Fruit fly (Drosophila melanogaster) whole organism, embryonic: ENCODE results near the gene CG14357.

Source experiments
- C15 ChIP-seq: fragments of 200-800 bp; sonication (Bioruptor generic); IDR thresholded peaks from 3 replicates; pipeline ENCODE4 v1.3.6; 2022; ENCODE audit warnings: missing biosample characterization, missing genetic modification characterization
- CG10321 ChIP-seq: fragments of 200-800 bp; sonication (Bioruptor generic); IDR thresholded peaks from 2 replicates; pipeline ENCODE4 v1.3.6; 2022; ENCODE audit warnings: missing biosample characterization, missing genetic modification characterization
- CG11695 ChIP-seq: fragments of 200-800 bp; sonication (Bioruptor generic); IDR thresholded peaks from 3 replicates; pipeline ENCODE4 v1.3.6; 2022; ENCODE audit warnings: missing biosample characterization, missing genetic modification characterization
- CG13775 ChIP-seq: fragments of 200-800 bp; sonication (Bioruptor generic); optimal IDR thresholded peaks from 3 replicates; lab custom pipeline; 2017; ENCODE audit warnings: missing biosample characterization, mild to moderate bottlenecking, missing genetic modification characterization
- CG14014 ChIP-seq: fragments of 200-800 bp; sonication (Bioruptor generic); IDR thresholded peaks from 2 replicates; pipeline ENCODE4 v1.3.6; 2022; ENCODE audit warnings: missing biosample characterization, missing genetic modification characterization
- CG17912 ChIP-seq: fragments of 200-800 bp; sonication (Bioruptor generic); optimal IDR thresholded peaks from 2 replicates; lab custom pipeline; 2018; ENCODE audit warnings: missing biosample characterization, mild to moderate bottlenecking, missing genetic modification characterization
- CG18599 ChIP-seq: fragments of 200-800 bp; sonication (Bioruptor generic); optimal IDR thresholded peaks from 3 replicates; lab custom pipeline; 2017; ENCODE audit warnings: missing biosample characterization, missing genetic modification characterization, mild to moderate bottlenecking, moderate library complexity, missing genetic modification reagents
- CG2712 ChIP-seq: fragments of 200-800 bp; optimal IDR thresholded peaks from 3 replicates; lab custom pipeline; 2019; ENCODE audit warnings: missing biosample characterization, mild to moderate bottlenecking, missing genetic modification characterization, moderate library complexity
- CG32767 ChIP-seq: fragments of 200-800 bp; sonication (Bioruptor generic); IDR thresholded peaks from 2 replicates; pipeline ENCODE4 v1.3.6; 2022; ENCODE audit warnings: missing biosample characterization, missing genetic modification characterization
- CG34224 ChIP-seq: fragments of 200-800 bp; sonication (Bioruptor generic); IDR thresholded peaks from 3 replicates; pipeline ENCODE4 v1.3.6; 2022; ENCODE audit warnings: missing biosample characterization, missing genetic modification characterization; ENCODE audit not compliant: partially characterized antibody
- CG3726 ChIP-seq: fragments of 200-800 bp; sonication (Bioruptor generic); IDR thresholded peaks from 3 replicates; pipeline ENCODE4, ENCODE4 v1.3.6; 2022; ENCODE audit warnings: missing biosample characterization, missing genetic modification characterization
- CG3847 ChIP-seq: fragments of 200-800 bp; sonication (Bioruptor generic); IDR thresholded peaks from 2 replicates; pipeline ENCODE4 v1.3.6; 2022; ENCODE audit warnings: missing biosample characterization, missing genetic modification characterization
- CG4282 ChIP-seq: fragments of 200-800 bp; sonication (Bioruptor generic); optimal IDR thresholded peaks from 2 replicates; lab custom pipeline; 2016; ENCODE audit warnings: missing biosample characterization, missing genetic modification characterization
- CG4360 ChIP-seq: fragments of 200-800 bp; sonication (Bioruptor generic); IDR thresholded peaks from 2 replicates; pipeline ENCODE4 v1.3.6; 2022; ENCODE audit warnings: missing biosample characterization, missing genetic modification characterization
- CG4404 ChIP-seq: fragments of 200-800 bp; sonication (Bioruptor generic); IDR thresholded peaks from 2 replicates; pipeline ENCODE4 v1.3.6; 2022; ENCODE audit warnings: missing biosample characterization, missing genetic modification characterization
- CG5180 ChIP-seq: fragments of 200-800 bp; sonication (Bioruptor generic); optimal IDR thresholded peaks from 3 replicates; lab custom pipeline; 2017; ENCODE audit warnings: missing biosample characterization, missing genetic modification characterization, mild to moderate bottlenecking, moderate library complexity, missing genetic modification reagents
- CG6683 ChIP-seq: fragments of 200-800 bp; sonication (Bioruptor generic); optimal IDR thresholded peaks from 2 replicates; lab custom pipeline; 2017; ENCODE audit warnings: missing biosample characterization, mild to moderate bottlenecking, missing genetic modification characterization, missing genetic modification reagents
- CG6854 ChIP-seq: fragments of 200-800 bp; sonication (Bioruptor generic); optimal IDR thresholded peaks from 3 replicates; lab custom pipeline; 2017; ENCODE audit warnings: missing biosample characterization, mild to moderate bottlenecking, missing genetic modification characterization
- CoRest ChIP-seq: fragments of 200-800 bp; sonication (Bioruptor generic); optimal IDR thresholded peaks from 3 replicates; lab custom pipeline; 2018; ENCODE audit warnings: missing biosample characterization, mild to moderate bottlenecking, missing genetic modification characterization, moderate library complexity
- Dref ChIP-seq: fragments of 200-800 bp; sonication (Bioruptor generic); IDR thresholded peaks from 2 replicates; pipeline ENCODE4 v1.3.6; 2022; ENCODE audit warnings: missing biosample characterization, missing genetic modification characterization
- ERR ChIP-seq: fragments of 200-800 bp; sonication (Bioruptor generic); optimal IDR thresholded peaks from 2 replicates; lab custom pipeline; 2016; ENCODE audit warnings: missing biosample characterization, missing genetic modification characterization
- Lpt ChIP-seq: fragments of >200 bp; optimal IDR thresholded peaks from 2 replicates; lab custom pipeline; 2018; ENCODE audit warnings: missing biosample characterization, missing genetic modification characterization
- Sry-δ ChIP-seq: fragments of 200-800 bp; sonication (Bioruptor generic); optimal IDR thresholded peaks from 2 replicates; lab custom pipeline; 2016; ENCODE audit warnings: missing biosample characterization, missing genetic modification characterization
- Tbp ChIP-seq: fragments of >200 bp; optimal IDR thresholded peaks from 2 replicates; lab custom pipeline; 2018; ENCODE audit warnings: missing biosample characterization, missing genetic modification characterization
- YL-1 ChIP-seq: fragments of 200-800 bp; sonication (Bioruptor generic); optimal IDR thresholded peaks from 3 replicates; lab custom pipeline; 2017; ENCODE audit warnings: missing biosample characterization, mild to moderate bottlenecking, missing genetic modification characterization
- chinmo ChIP-seq: fragments of 200-800 bp; sonication (Bioruptor generic); IDR thresholded peaks from 4 replicates; pipeline ENCODE4 v1.3.6; 2022; ENCODE audit warnings: missing biosample characterization, missing genetic modification characterization; ENCODE audit not compliant: partially characterized antibody
- crol ChIP-seq: fragments of 200-800 bp; sonication (Bioruptor generic); IDR thresholded peaks from 2 replicates; pipeline ENCODE4 v1.3.6; 2022; ENCODE audit warnings: missing biosample characterization, missing genetic modification characterization
- dysf ChIP-seq: fragments of 200-800 bp; sonication (Bioruptor generic); IDR thresholded peaks from 3 replicates; pipeline ENCODE4 v1.3.6; 2022; ENCODE audit warnings: missing biosample characterization, missing genetic modification characterization
- esg ChIP-seq: fragments of 200-800 bp; sonication (Bioruptor generic); conservative IDR thresholded peaks from 2 replicates; pipeline ENCODE4 v1.3.6; 2022; ENCODE audit warnings: missing biosample characterization, missing genetic modification characterization
- eyg ChIP-seq: fragments of 200-800 bp; sonication (Bioruptor generic); optimal IDR thresholded peaks from 3 replicates; lab custom pipeline; 2016; ENCODE audit warnings: missing biosample characterization, missing genetic modification characterization
- fd64A ChIP-seq: fragments of 200-800 bp; sonication (Bioruptor generic); optimal IDR thresholded peaks from 3 replicates; lab custom pipeline; 2018; ENCODE audit warnings: missing biosample characterization, mild to moderate bottlenecking, missing genetic modification characterization
- gce ChIP-seq: fragments of 200-800 bp; sonication (Bioruptor generic); IDR thresholded peaks from 3 replicates; pipeline ENCODE4 v1.3.6; 2022; ENCODE audit warnings: missing biosample characterization, missing genetic modification characterization
- grau ChIP-seq: fragments of 200-800 bp; optimal IDR thresholded peaks from 3 replicates; lab custom pipeline; 2019; ENCODE audit warnings: missing biosample characterization, mild to moderate bottlenecking, missing genetic modification characterization, moderate library complexity
- insv ChIP-seq, 2 experiments: fragments of 200-800 bp; sonication (Bioruptor generic); optimal IDR thresholded peaks; 3 replicates each; lab custom pipeline; 2016 to 2018; ENCODE audit warnings: missing biosample characterization in 2 of 2, missing genetic modification characterization in 2 of 2
- nau ChIP-seq: fragments of 200-800 bp; sonication (Bioruptor generic); optimal IDR thresholded peaks from 3 replicates; lab custom pipeline; 2017; ENCODE audit warnings: missing biosample characterization, mild to moderate bottlenecking, missing genetic modification characterization, missing genetic modification reagents
- pho ChIP-seq: fragments of 200-800 bp; sonication (Bioruptor generic); optimal IDR thresholded peaks from 2 replicates; lab custom pipeline; 2016; ENCODE audit warnings: missing biosample characterization, missing genetic modification characterization
- sens-2 ChIP-seq: fragments of 200-800 bp; sonication (Bioruptor generic); IDR thresholded peaks from 2 replicates; pipeline ENCODE4 v1.3.6; 2022; ENCODE audit warnings: missing biosample characterization, missing genetic modification characterization
- stc ChIP-seq: fragments of 200-800 bp; sonication (Bioruptor generic); IDR thresholded peaks from 2 replicates; pipeline ENCODE4 v1.3.6; 2022; ENCODE audit warnings: missing biosample characterization, missing genetic modification characterization
- stwl ChIP-seq: fragments of 200-800 bp; sonication (Bioruptor generic); optimal IDR thresholded peaks from 3 replicates; lab custom pipeline; 2018; ENCODE audit warnings: missing biosample characterization, mild to moderate bottlenecking, missing genetic modification characterization, moderate library complexity
- tgo ChIP-seq: fragments of 200-800 bp; sonication (Bioruptor generic); IDR thresholded peaks from 3 replicates; pipeline ENCODE4 v1.3.6; 2022; ENCODE audit warnings: missing biosample characterization, missing genetic modification characterization
- tll ChIP-seq, 2 experiments: fragments of 200-800 bp in 1 of 2; fragments of >200 bp in 1 of 2; sonication (Bioruptor generic) in 1 of 2; optimal IDR thresholded peaks; 2 replicates each; lab custom pipeline; 2017 to 2019; ENCODE audit warnings: missing biosample characterization in 2 of 2, missing genetic modification characterization in 2 of 2, mild to moderate bottlenecking in 1 of 2, moderate library complexity in 1 of 2
- tna ChIP-seq: fragments of 200-800 bp; sonication (Bioruptor generic); IDR thresholded peaks from 2 replicates; pipeline ENCODE4 v1.3.6; 2022; ENCODE audit warnings: missing biosample characterization, missing genetic modification characterization; ENCODE audit not compliant: partially characterized antibody
- zen ChIP-seq: fragments of 200-800 bp; sonication (Bioruptor generic); optimal IDR thresholded peaks from 3 replicates; lab custom pipeline; 2018; ENCODE audit warnings: missing biosample characterization, mild to moderate bottlenecking, missing genetic modification characterization, moderate library complexity
- zfh1 ChIP-seq: fragments of 200-800 bp; sonication (Bioruptor generic); IDR thresholded peaks from 3 replicates; pipeline ENCODE4 v1.3.6; 2022; ENCODE audit warnings: missing biosample characterization, missing genetic modification characterization

CG14357 gene

dm6 chr3R:14112066-14112465 is at the start of gene CG14357:
Gene CG14357, minus strand, starts transcription at chr3R:14112166.
- TF ChIP-seq stwl (tag; lab: Kevin White, UChicago) (peak; percentile 17), fd64A (GFP tag; lab: Kevin White, UChicago) (no peak)

dm6 chr3R:14160178-14160577 is 48.2 kb upstream of the CG14357 start, which contains the start of gene CG31327:
Gene CG31327, minus strand, starts transcription at chr3R:14160278.
- TF ChIP-seq grau (no peak), chinmo (no peak), CG32767 (no peak), crol (GFP tag; lab: Robert Waterston, UW) (no peak), Sry-δ (GFP tag; lab: Kevin White, UChicago) (no peak), CG3847 (GFP tag; lab: Robert Waterston, UW) (no peak), CG11695 (GFP tag; lab: Robert Waterston, UW) (no peak), CG10321 (GFP tag; lab: Robert Waterston, UW) (no peak), fd64A (GFP tag; lab: Kevin White, UChicago) (no peak), CG13775 (no peak), CG2712 (tag; lab: Kevin White, UChicago) (no peak)
- TF ChIP-seq, all 482 proteins: peak for 0

- no peak for TF ChIP-seq C15 (GFP tag; lab: Robert Waterston, UW)
- no peak for TF ChIP-seq nau (GFP tag; lab: Kevin White, UChicago)
- no peak for TF ChIP-seq CG3726
Observed at dm6 chr3R:14157331-14157730, 45.4 kb upstream of the CG14357 start, which contains the start of gene CG31533. Gene CG31533, minus strand, starts transcription at chr3R:14157431.

- TF ChIP-seq Tbp (GFP tag; lab: Kevin White, UChicago) (no peak), CG6854 (GFP tag; lab: Kevin White, UChicago) (no peak), esg (GFP tag; lab: Robert Waterston, UW) (no peak), zfh1 (GFP tag; lab: Robert Waterston, UW) (no peak), tgo (no peak), CG17912 (GFP tag; lab: Kevin White, UChicago) (no peak), Dref (GFP tag; lab: Robert Waterston, UW) (no peak), CoRest (tag; lab: Kevin White, UChicago) (no peak)
Observed at dm6 chr3R:14154341-14154740, 42.4 kb upstream of the CG14357 start, which contains the start of gene CG44215. Gene CG44215, minus strand, starts transcription at chr3R:14154441.

DNA sequence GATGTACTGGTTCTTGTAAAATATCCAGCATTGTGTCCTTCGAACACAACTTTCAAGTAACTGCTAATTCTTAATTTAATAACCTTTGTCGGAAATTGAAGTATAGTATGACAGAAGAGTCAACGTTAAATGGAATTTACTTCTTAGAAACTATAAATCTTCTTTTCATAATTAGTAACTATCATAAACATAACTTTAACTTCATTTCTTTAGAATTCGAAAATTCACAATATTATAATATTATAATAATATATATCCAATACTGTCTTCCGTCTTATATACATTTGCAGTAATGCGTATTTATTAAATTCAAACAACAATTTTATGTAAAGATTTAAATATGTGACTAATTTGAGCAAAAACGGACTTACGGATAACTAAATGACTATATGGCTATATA is 41.8 kb upstream of the CG14357 start, which contains the start of gene Recs1:
Gene Recs1, minus strand, starts transcription at position 101 of the 400 bp plus-strand sequence.
- TF ChIP-seq CG5180 (GFP tag; lab: Kevin White, UChicago) (no peak), CG10321 (GFP tag; lab: Robert Waterston, UW) (no peak), CG34224 (no peak), CG6683 (GFP tag; lab: Kevin White, UChicago) (no peak), YL-1 (GFP tag; lab: Kevin White, UChicago) (no peak), eyg (no peak), stc (GFP tag; lab: Robert Waterston, UW) (no peak)

- TF ChIP-seq Lpt (GFP tag; lab: Kevin White, UChicago) (no peak), CG4282 (no peak), ERR (GFP tag; lab: Kevin White, UChicago) (no peak), sens-2 (GFP tag; lab: Robert Waterston, UW) (no peak), CG4404 (GFP tag; lab: Robert Waterston, UW) (no peak), gce (GFP tag; lab: Robert Waterston, UW) (no peak), CG14014 (GFP tag; lab: Robert Waterston, UW) (no peak), insv (GFP tag; optimal IDR thresholded peaks at IDR 0.05; lab: Kevin White, UChicago) (no peak), pho (GFP tag; lab: Kevin White, UChicago) (no peak), zen (tag; lab: Kevin White, UChicago) (no peak), CG18599 (GFP tag; lab: Kevin White, UChicago) (no peak), CG4360 (GFP tag; lab: Robert Waterston, UW) (no peak), dysf (GFP tag; lab: Robert Waterston, UW) (no peak), tna (GFP tag; lab: Robert Waterston, UW) (no peak), tll (GFP tag; optimal IDR thresholded peaks at IDR 0.05; lab: Kevin White, UChicago) (no peak)
Observed at dm6 chr3R:14152550-14152949, 40.6 kb upstream of the CG14357 start, which contains the start of gene CG42500. Gene CG42500, minus strand, starts transcription at chr3R:14152650.
